Worm (Caenorhabditis elegans) whole organism, early embryonic: ENCODE results near the gene pdhb-1.

ENCODE experiments used
- B0310.2 ChIP-seq: sonication (generic microtip); optimal IDR thresholded peaks from 2 replicates; lab custom pipeline; 2016; ENCODE audit warnings: mild to moderate bottlenecking, missing genetic modification characterization, missing compliant biosample characterization
- F13C5.2 ChIP-seq: sonication (generic microtip); optimal IDR thresholded peaks from 2 replicates; lab custom pipeline; 2017; ENCODE audit warnings: mild to moderate bottlenecking, missing genetic modification characterization, inconsistent platforms, missing compliant biosample characterization
- ama-1 ChIP-seq: fragments of 150-350 bp; optimal IDR thresholded peaks from 2 replicates; lab custom pipeline; 2014
- ceh-13 ChIP-seq: fragments of 200-800 bp; sonication (Bioruptor generic); optimal IDR thresholded peaks from 2 replicates; lab custom pipeline; 2018; ENCODE audit warnings: mild to moderate bottlenecking, missing genetic modification characterization, missing compliant biosample characterization
- ets-7 ChIP-seq: sonication (generic microtip); optimal IDR thresholded peaks from 2 replicates; lab custom pipeline; 2016; ENCODE audit warnings: missing genotype, missing genetic modification characterization, missing compliant biosample characterization
- hmg-4 ChIP-seq: fragments of 200-800 bp; sonication (Bioruptor generic); optimal IDR thresholded peaks from 2 replicates; lab custom pipeline; 2018; ENCODE audit warnings: mild to moderate bottlenecking, missing genetic modification characterization, missing compliant biosample characterization
- sea-1 ChIP-seq: fragments of 200-800 bp; sonication (Bioruptor generic); conservative IDR thresholded peaks from 2 replicates; pipeline ENCODE4 v1.3.6; 2022; ENCODE audit warnings: missing genetic modification characterization, missing compliant biosample characterization

- TF ChIP-seq ama-1 (lab: Kevin White, UChicago), result no peak
- no peak for TF ChIP-seq F13C5.2 (tag; lab: Kevin White, UChicago)
- no peak for TF ChIP-seq B0310.2 (tag; lab: Kevin White, UChicago)
- no peak for TF ChIP-seq hmg-4 (GFP tag; lab: Kevin White, UChicago)
- TF ChIP-seq ceh-13 (GFP tag; lab: Kevin White, UChicago), result no peak
- TF ChIP-seq sea-1, result no peak
- TF ChIP-seq ets-7, result no peak
Observed at ce11 chrIV:3438022-3438421, 38.5 kb downstream of the pdhb-1 start, which contains the start of gene grd-13.
